Fruit fly (Drosophila melanogaster): ENCODE results near the gene Wnt6.

Gene Wnt6

DNA sequence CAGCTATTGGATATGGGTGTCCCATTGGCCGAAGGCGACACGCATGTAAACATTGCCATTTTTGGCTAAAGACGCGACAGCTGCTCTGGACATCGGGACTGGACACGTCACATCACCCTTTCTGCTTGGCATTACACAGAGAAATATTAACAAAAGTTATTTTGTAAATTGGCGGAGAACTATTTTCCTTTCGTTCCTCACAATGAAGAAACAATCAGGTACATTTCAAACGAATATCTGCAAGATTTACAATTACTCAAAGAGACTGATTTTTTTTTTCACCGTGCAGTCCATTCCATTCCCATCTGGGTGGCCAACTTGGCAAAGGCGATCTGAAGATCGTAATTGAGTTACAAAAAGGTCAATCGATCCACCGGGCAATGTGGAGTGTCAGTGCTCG lies 14.2 kb upstream of the Wnt6 start (continued):
- TF ChIP-seq CG8632 (GFP tag; optimal IDR thresholded peaks at IDR 0.05) (peak; percentile 36), CG3919 (GFP tag; optimal IDR thresholded peaks at IDR 0.05) (peak; percentile 61), CG3032 (tag; optimal IDR thresholded peaks at IDR 0.05) (no peak)

DNA sequence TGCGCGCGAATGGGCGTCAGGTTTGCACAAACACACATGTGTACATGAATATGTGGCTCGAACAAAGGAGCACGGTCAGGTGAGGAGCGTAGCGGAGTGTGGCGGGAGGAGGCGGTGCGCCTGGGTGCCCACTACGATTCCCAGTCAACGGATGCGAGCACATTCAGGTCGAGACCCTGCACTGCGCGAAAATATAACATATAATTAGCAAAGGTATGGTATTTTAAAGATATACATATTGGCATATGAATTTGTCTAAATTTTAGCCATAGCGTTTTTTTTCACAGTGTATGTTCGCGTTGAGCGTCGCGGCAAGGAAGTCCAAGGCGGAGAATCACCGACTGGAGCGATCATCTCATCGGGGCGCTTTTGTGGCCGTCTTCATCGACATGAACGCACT lies 13.6 kb upstream of the Wnt6 start:
- peak; percentile 80 for TF ChIP-seq Sox102F (GFP tag; optimal IDR thresholded peaks at IDR 0.05)
- peak; percentile 23; the same call in 1 of the 3 replicates for TF ChIP-seq CG8119 (GFP tag; IDR thresholded peaks at IDR 0.05)
- TF ChIP-seq CG34406 (GFP tag; optimal IDR thresholded peaks at IDR 0.05) = peak; percentile 43
- peak; percentile 70 for TF ChIP-seq lz (GFP tag; optimal IDR thresholded peaks at IDR 0.05)
- TF ChIP-seq CG10631 (GFP tag; optimal IDR thresholded peaks at IDR 0.05) = peak; percentile 59
- peak; percentile 7 for TF ChIP-seq CG8319 (GFP tag; optimal IDR thresholded peaks at IDR 0.05)
- peak; percentile 55 for TF ChIP-seq CG6808 (GFP tag; optimal IDR thresholded peaks at IDR 0.05)
- TF ChIP-seq Ets21C (GFP tag; optimal IDR thresholded peaks at IDR 0.05) = peak; percentile 32
- peak; percentile 76 for TF ChIP-seq cyc (GFP tag; optimal IDR thresholded peaks at IDR 0.05)
- no peak for TF ChIP-seq fd85E (GFP tag; optimal IDR thresholded peaks at IDR 0.05)
- TF ChIP-seq CG10669 (GFP tag; optimal IDR thresholded peaks at IDR 0.05) = peak; percentile 44
- TF ChIP-seq Hr4 (GFP tag; optimal IDR thresholded peaks at IDR 0.05) = no peak
- TF ChIP-seq esn (GFP tag; optimal IDR thresholded peaks at IDR 0.05) = peak; percentile 75
- TF ChIP-seq CG11902 (GFP tag; optimal IDR thresholded peaks at IDR 0.05) = peak; percentile 55
- TF ChIP-seq pdm3 (GFP tag; optimal IDR thresholded peaks at IDR 0.05) = peak; percentile 54
- no peak for TF ChIP-seq CG4318 (GFP tag; optimal IDR thresholded peaks at IDR 0.05)
- TF ChIP-seq CG6792 (GFP tag; optimal IDR thresholded peaks at IDR 0.05) = peak; percentile 70
- TF ChIP-seq CG7368 (GFP tag; optimal IDR thresholded peaks at IDR 0.05) = peak; percentile 25
- TF ChIP-seq Met (GFP tag; optimal IDR thresholded peaks at IDR 0.05) = peak; percentile 83
- peak; percentile 52 for TF ChIP-seq CG6854 (GFP tag; optimal IDR thresholded peaks at IDR 0.05)
- TF ChIP-seq salr (GFP tag; optimal IDR thresholded peaks at IDR 0.05) = peak in 1 of 2 experiments; percentile 46
- peak; percentile 38 for TF ChIP-seq CG8632 (GFP tag; optimal IDR thresholded peaks at IDR 0.05)
- TF ChIP-seq Smox (GFP tag; optimal IDR thresholded peaks at IDR 0.05) = peak; percentile 75
- peak; percentile 78 for TF ChIP-seq Sox14 (GFP tag; optimal IDR thresholded peaks at IDR 0.05)
- TF ChIP-seq CG31627 (GFP tag; optimal IDR thresholded peaks at IDR 0.05) = peak; percentile 64
- peak; percentile 63 for TF ChIP-seq fd59A (GFP tag; optimal IDR thresholded peaks at IDR 0.05)
- TF ChIP-seq CG16779 (tag; optimal IDR thresholded peaks at IDR 0.05) = no peak
- TF ChIP-seq net (GFP tag; optimal IDR thresholded peaks at IDR 0.05) = peak; percentile 1
- peak; percentile 55 for TF ChIP-seq achi (GFP tag; optimal IDR thresholded peaks at IDR 0.05)
- peak; percentile 72 for TF ChIP-seq Ets96B (tag; optimal IDR thresholded peaks at IDR 0.05)
- TF ChIP-seq vri (GFP tag; optimal IDR thresholded peaks at IDR 0.05) = peak; percentile 85
- TF ChIP-seq CG11294 (GFP tag; IDR thresholded peaks at IDR 0.05) = no peak
- TF ChIP-seq Eip75B (GFP tag; optimal IDR thresholded peaks at IDR 0.05) = peak; percentile 74
- TF ChIP-seq fkh (GFP tag; optimal IDR thresholded peaks at IDR 0.05) = no peak
- peak; percentile 54 for TF ChIP-seq spab (GFP tag; optimal IDR thresholded peaks at IDR 0.05)
- TF ChIP-seq Gug (GFP tag; IDR thresholded peaks at IDR 0.05) = no peak
- peak; percentile 84 for TF ChIP-seq Eip78C (GFP tag)
- TF ChIP-seq Hr39 (GFP tag; optimal IDR thresholded peaks at IDR 0.05) = peak; percentile 67
- TF ChIP-seq CG6163 (GFP tag; IDR thresholded peaks at IDR 0.05) = peak; percentile 76
- TF ChIP-seq CG9139 (GFP tag; optimal IDR thresholded peaks at IDR 0.05) = peak; percentile 66
- TF ChIP-seq Hr38 (GFP tag; optimal IDR thresholded peaks at IDR 0.05) = no peak
- TF ChIP-seq CG15336 (GFP tag; IDR thresholded peaks at IDR 0.05) = no peak
- no peak for TF ChIP-seq dac (GFP tag; optimal IDR thresholded peaks at IDR 0.05)
- peak; percentile 68 for TF ChIP-seq dsx (GFP tag; optimal IDR thresholded peaks at IDR 0.05; ENCODE audit: poor library complexity, severe bottlenecking)
- no peak for TF ChIP-seq CG11762 (GFP tag; optimal IDR thresholded peaks at IDR 0.05; ENCODE audit: insufficient read depth)
- TF ChIP-seq ss (GFP tag; optimal IDR thresholded peaks at IDR 0.05) = peak; percentile 73 to 75
- no peak for TF ChIP-seq CG6276 (GFP tag; optimal IDR thresholded peaks at IDR 0.05)
- no peak for TF ChIP-seq Lpt (GFP tag; optimal IDR thresholded peaks at IDR 0.05)
